Fruit fly (Drosophila melanogaster) Kc167 (cell line): Measurements from ENCODE around the gene PGRP-LE.

Source experiments
- Myc ChIP-seq: fragments of >200 bp; optimal IDR thresholded peaks from 2 replicates; lab custom pipeline; 2017; ENCODE audit warnings: missing external identifiers
- Sin3A ChIP-seq: fragments of >200 bp; optimal IDR thresholded peaks from 2 replicates; lab custom pipeline; 2018; ENCODE audit warnings: missing external identifiers
- h ChIP-seq: fragments of >200 bp; optimal IDR thresholded peaks from 3 replicates; lab custom pipeline; 2018; ENCODE audit warnings: missing external identifiers
- insv ChIP-seq: fragments of >200 bp; optimal IDR thresholded peaks from 3 replicates; lab custom pipeline; 2018; ENCODE audit warnings: missing external identifiers
- psq ChIP-seq: fragments of >200 bp; optimal IDR thresholded peaks from 2 replicates; lab custom pipeline; 2017; ENCODE audit warnings: missing external identifiers
- ttk ChIP-seq: sonication (Bioruptor generic); optimal IDR thresholded peaks from 2 replicates; lab custom pipeline; 2017; ENCODE audit warnings: missing external identifiers

dm6 chrX:15822363-15822762, 18.7 kb upstream of the PGRP-LE start:
- TF ChIP-seq Myc (lab: Kevin White, UChicago) (no peak), Sin3A (lab: Kevin White, UChicago) (no peak), h (no peak), psq (lab: Kevin White, UChicago) (no peak), ttk (lab: Kevin White, UChicago) (no peak), insv (lab: Kevin White, UChicago) (no peak)
